Fruit fly (Drosophila melanogaster) whole organism, adult: ENCODE data around the gene QC.
A peak's percentile ranks its signal among the peaks of the same experiment; 100 is the strongest.

Source experiments
- CG11617 ChIP-seq: fragments of 200-800 bp; sonication (Bioruptor generic); optimal IDR thresholded peaks from 2 replicates; lab custom pipeline; 2017; ENCODE audit warnings: mild to moderate bottlenecking, missing biosample characterization, missing genetic modification reagents, missing genetic modification characterization
- CG12768 ChIP-seq: fragments of 200-800 bp; sonication (Bioruptor generic); optimal IDR thresholded peaks from 2 replicates; lab custom pipeline; 2017; ENCODE audit warnings: missing biosample characterization, missing genetic modification characterization, mild to moderate bottlenecking, moderate library complexity, missing genetic modification reagents
- CG14711 ChIP-seq: fragments of 200-800 bp; sonication (Bioruptor generic); optimal IDR thresholded peaks from 2 replicates; lab custom pipeline; 2018; ENCODE audit warnings: missing biosample characterization, mild to moderate bottlenecking, missing genetic modification characterization, moderate library complexity
- CG1620 ChIP-seq: fragments of 200-800 bp; sonication (Bioruptor generic); optimal IDR thresholded peaks from 2 replicates; lab custom pipeline; 2016; ENCODE audit warnings: missing biosample characterization, missing genetic modification characterization
- CG33017 ChIP-seq: fragments of 200-800 bp; sonication (Bioruptor generic); optimal IDR thresholded peaks from 2 replicates; lab custom pipeline; 2018; ENCODE audit warnings: missing biosample characterization, mild to moderate bottlenecking, missing genetic modification characterization, moderate library complexity
- CG5204 ChIP-seq: fragments of 200-800 bp; sonication (Bioruptor generic); optimal IDR thresholded peaks from 2 replicates; lab custom pipeline; 2016; ENCODE audit warnings: missing biosample characterization, missing genetic modification characterization
- CG7045 ChIP-seq: fragments of 200-800 bp; sonication (Bioruptor generic); optimal IDR thresholded peaks from 2 replicates; lab custom pipeline; 2017; ENCODE audit warnings: missing biosample characterization, mild to moderate bottlenecking, missing genetic modification characterization
- CG7101 ChIP-seq: fragments of 200-800 bp; sonication (Bioruptor generic); optimal IDR thresholded peaks from 2 replicates; lab custom pipeline; 2018; ENCODE audit warnings: missing biosample characterization, mild to moderate bottlenecking, missing genetic modification characterization, moderate library complexity
- Clk ChIP-seq: fragments of 200-800 bp; sonication (Bioruptor generic); optimal IDR thresholded peaks from 2 replicates; lab custom pipeline; 2017; ENCODE audit warnings: missing biosample characterization, missing genetic modification characterization
- Crg-1 ChIP-seq: fragments of 200-800 bp; sonication (Bioruptor generic); optimal IDR thresholded peaks from 2 replicates; lab custom pipeline; 2016; ENCODE audit warnings: missing biosample characterization, missing genetic modification characterization
- Hr96 ChIP-seq: fragments of 200-800 bp; sonication (Bioruptor generic); optimal IDR thresholded peaks from 2 replicates; lab custom pipeline; 2016; ENCODE audit warnings: missing biosample characterization, missing genetic modification characterization
- Mnt ChIP-seq: fragments of 200-800 bp; sonication (Bioruptor generic); optimal IDR thresholded peaks from 2 replicates; lab custom pipeline; 2016; ENCODE audit warnings: missing biosample characterization, mild to moderate bottlenecking, missing genetic modification characterization
- bab1 ChIP-seq: fragments of 200-800 bp; sonication (Bioruptor generic); optimal IDR thresholded peaks from 3 replicates; lab custom pipeline; 2019; ENCODE audit warnings: missing biosample characterization, mild to moderate bottlenecking, missing genetic modification characterization, moderate library complexity
- cic ChIP-seq: fragments of 200-800 bp; sonication (Bioruptor generic); optimal IDR thresholded peaks from 2 replicates; lab custom pipeline; 2017; ENCODE audit warnings: missing biosample characterization, mild to moderate bottlenecking, missing genetic modification characterization, moderate library complexity
- cnc ChIP-seq, 2 experiments: fragments of >200 bp; optimal IDR thresholded peaks; 2 replicates each; lab custom pipeline; 2017
- kay ChIP-seq: fragments of 200-800 bp; sonication (Bioruptor generic); peaks from one replicate; lab custom pipeline; 2016; ENCODE audit warnings: missing biosample characterization, missing genetic modification characterization, borderline replicate concordance
- ovo ChIP-seq: fragments of 200-800 bp; sonication (Bioruptor generic); optimal IDR thresholded peaks from 2 replicates; lab custom pipeline; 2016; ENCODE audit warnings: missing biosample characterization, missing genetic modification characterization
- pad ChIP-seq: fragments of 200-800 bp; sonication (Bioruptor generic); optimal IDR thresholded peaks from 3 replicates; lab custom pipeline; 2017; ENCODE audit warnings: missing biosample characterization, missing genetic modification characterization, mild to moderate bottlenecking, moderate library complexity, missing genetic modification reagents
- tj ChIP-seq: fragments of 200-800 bp; sonication (Bioruptor generic); optimal IDR thresholded peaks from 3 replicates; lab custom pipeline; 2017; ENCODE audit warnings: missing biosample characterization, mild to moderate bottlenecking, missing genetic modification characterization, moderate library complexity
- toe ChIP-seq: fragments of 200-800 bp; sonication (Bioruptor generic); optimal IDR thresholded peaks from 2 replicates; lab custom pipeline; 2016; ENCODE audit warnings: missing biosample characterization, missing genetic modification characterization

Gene QC

dm6 chr3L:5923646-5924122, 21.4 kb upstream of the QC start, which contains the start of gene CG33523:
Gene CG33523 (plus strand): TSS chr3L:5923862.
- TF ChIP-seq Crg-1 (GFP tag; lab: Kevin White, UChicago): no peak
- TF ChIP-seq CG7045: no peak
- TF ChIP-seq kay (GFP tag; lab: Kevin White, UChicago): no peak
- TF ChIP-seq ovo (GFP tag; lab: Kevin White, UChicago): peak; percentile 79
- no peak for TF ChIP-seq CG33017 (tag; lab: Kevin White, UChicago)
- peak; percentile 39 for TF ChIP-seq cic
- TF ChIP-seq CG12768: peak; percentile 41
- TF ChIP-seq bab1 (GFP tag; lab: Kevin White, UChicago): no peak
- no peak for TF ChIP-seq CG5204 (GFP tag; lab: Kevin White, UChicago)
- peak; percentile 43 for TF ChIP-seq Hr96 (GFP tag; lab: Kevin White, UChicago)
- TF ChIP-seq toe: no peak
- peak; percentile 42 for TF ChIP-seq Mnt (GFP tag; lab: Kevin White, UChicago)
- no peak for TF ChIP-seq Clk (GFP tag; lab: Kevin White, UChicago)
- TF ChIP-seq cnc (optimal IDR thresholded peaks at IDR 0.05; lab: Kevin White, UChicago): no peak

dm6 chr3L:5922005-5922685, 19.9 kb upstream of the QC start, which contains the start of gene CG32407:
Gene CG32407 (plus strand): TSS chr3L:5922055.
- no peak for TF ChIP-seq CG1620
- peak; percentile 8 for TF ChIP-seq toe
- TF ChIP-seq CG12768: peak; percentile 45
- peak; percentile 71 for TF ChIP-seq Mnt (GFP tag; lab: Kevin White, UChicago)
- peak; percentile 24 for TF ChIP-seq ovo (GFP tag; lab: Kevin White, UChicago)
- no peak for TF ChIP-seq CG5204 (GFP tag; lab: Kevin White, UChicago)
- TF ChIP-seq CG33017 (tag; lab: Kevin White, UChicago): no peak
- TF ChIP-seq CG7045: peak; percentile 6
- peak; percentile 59 for TF ChIP-seq cic
- peak; percentile 23 for TF ChIP-seq CG7101 (tag; lab: Kevin White, UChicago)
- peak; percentile 64 for TF ChIP-seq pad (GFP tag; lab: Kevin White, UChicago)
- no peak for TF ChIP-seq kay (GFP tag; lab: Kevin White, UChicago)
- peak; percentile 53 for TF ChIP-seq Hr96 (GFP tag; lab: Kevin White, UChicago)
- peak; percentile 13 for TF ChIP-seq CG11617 (GFP tag; lab: Kevin White, UChicago)
- TF ChIP-seq Crg-1 (GFP tag; lab: Kevin White, UChicago): peak; percentile 36

dm6 chr3L:5921216-5921615, 19.0 kb upstream of the QC start, which contains the start of gene PXo:
Gene PXo (minus strand): TSS chr3L:5921316.
- TF ChIP-seq CG33017 (tag; lab: Kevin White, UChicago) (no peak), CG14711 (tag; lab: Kevin White, UChicago) (no peak), pad (GFP tag; lab: Kevin White, UChicago) (no peak), ovo (GFP tag; lab: Kevin White, UChicago) (no peak), cnc (optimal IDR thresholded peaks at IDR 0.05; lab: Kevin White, UChicago) (no peak), CG12768 (no peak), CG11617 (GFP tag; lab: Kevin White, UChicago) (no peak), bab1 (GFP tag; lab: Kevin White, UChicago) (no peak), Clk (GFP tag; lab: Kevin White, UChicago) (no peak), CG7045 (no peak), CG7101 (tag; lab: Kevin White, UChicago) (no peak), tj (no peak), CG5204 (GFP tag; lab: Kevin White, UChicago) (no peak), kay (GFP tag; lab: Kevin White, UChicago) (no peak), toe (no peak), CG1620 (no peak)

dm6 chr3L:5920778-5921177, 18.5 kb upstream of the QC start:
- TF ChIP-seq cic (peak; percentile 12), CG1620 (no peak), CG14711 (tag; lab: Kevin White, UChicago) (no peak), Mnt (GFP tag; lab: Kevin White, UChicago) (no peak), CG12768 (no peak), kay (GFP tag; lab: Kevin White, UChicago) (no peak), bab1 (GFP tag; lab: Kevin White, UChicago) (no peak)

- TF ChIP-seq kay (GFP tag; lab: Kevin White, UChicago): no peak
- no peak for TF ChIP-seq pad (GFP tag; lab: Kevin White, UChicago)
- no peak for TF ChIP-seq toe
- TF ChIP-seq Mnt (GFP tag; lab: Kevin White, UChicago): no peak
- TF ChIP-seq CG7101 (tag; lab: Kevin White, UChicago): no peak
- TF ChIP-seq Hr96 (GFP tag; lab: Kevin White, UChicago): no peak
- TF ChIP-seq CG12768: no peak
- TF ChIP-seq cic: no peak
- TF ChIP-seq cnc (optimal IDR thresholded peaks at IDR 0.05; lab: Kevin White, UChicago): no peak
- TF ChIP-seq ovo (GFP tag; lab: Kevin White, UChicago): no peak
- no peak for TF ChIP-seq CG5204 (GFP tag; lab: Kevin White, UChicago)
- no peak for TF ChIP-seq Crg-1 (GFP tag; lab: Kevin White, UChicago)
- TF ChIP-seq CG33017 (tag; lab: Kevin White, UChicago): no peak
- no peak for TF ChIP-seq CG14711 (tag; lab: Kevin White, UChicago)
- no peak for TF ChIP-seq CG11617 (GFP tag; lab: Kevin White, UChicago)
- TF ChIP-seq CG7045: no peak
- TF ChIP-seq CG1620: no peak
- TF ChIP-seq tj: no peak
- TF ChIP-seq Clk (GFP tag; lab: Kevin White, UChicago): no peak
- TF ChIP-seq bab1 (GFP tag; lab: Kevin White, UChicago): no peak
Observed at dm6 chr3L:5907077-5907476, 4.8 kb upstream of the QC start, which contains the start of gene CG13288. Gene CG13288 (plus strand): TSS chr3L:5907381.
